Worm (Caenorhabditis elegans): Measurements from ENCODE around the gene smrc-1.

DNA sequence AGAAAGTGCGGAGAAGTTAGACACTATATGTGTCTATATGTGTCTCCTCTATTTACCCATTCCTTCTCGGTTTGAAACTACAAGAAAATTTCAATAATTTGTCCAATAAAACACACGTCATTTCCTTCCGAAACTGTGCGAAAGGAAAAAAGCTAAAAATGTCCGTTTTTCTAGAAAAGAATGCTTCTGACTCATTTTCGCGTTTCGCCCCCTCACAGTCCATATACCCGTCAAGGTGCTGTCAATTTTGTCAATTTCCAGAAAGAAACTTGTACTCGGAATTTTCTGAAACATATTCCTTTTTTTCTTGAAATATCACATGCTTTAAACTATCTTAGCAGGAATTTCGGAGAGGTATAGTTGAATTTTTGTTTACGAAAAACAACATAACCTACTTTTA lies 12.1 kb downstream of the smrc-1 start:
- no peak for TF ChIP-seq dao-5 (tag; optimal IDR thresholded peaks at IDR 0.05)
- TF ChIP-seq him-1 (tag; optimal IDR thresholded peaks at IDR 0.05) = no peak
- no peak for TF ChIP-seq W03F9.2 (tag; optimal IDR thresholded peaks at IDR 0.05)
